Fruit fly (Drosophila melanogaster): ENCODE measurements around the gene Mur89F.

The Mur89F gene

dm6 chr3R:17236936-17237335 lies 35.0 kb upstream of the Mur89F start (continued):
- TF ChIP-seq dmrt99B (tag; optimal IDR thresholded peaks at IDR 0.05) (peak; percentile 36), Dll (GFP tag; IDR thresholded peaks at IDR 0.05; ENCODE audit: partially characterized antibody) (no peak), CG11504 (tag; optimal IDR thresholded peaks at IDR 0.05) (peak; percentile 47), CG7839 (tag; optimal IDR thresholded peaks at IDR 0.05) (peak; percentile 26), bcd (GFP tag; optimal IDR thresholded peaks at IDR 0.05) (peak; percentile 0), CG12769 (tag; optimal IDR thresholded peaks at IDR 0.05) (peak; percentile 14), CoRest (tag; optimal IDR thresholded peaks at IDR 0.05) (peak; percentile 17), tap (tag; optimal IDR thresholded peaks at IDR 0.05) (no peak), tx (GFP tag; optimal IDR thresholded peaks at IDR 0.05) (no peak), unc-4 (GFP tag; IDR thresholded peaks at IDR 0.05; ENCODE audit: partially characterized antibody) (no peak), CG12219 (GFP tag; optimal IDR thresholded peaks at IDR 0.05) (no peak), lilli (GFP tag; optimal IDR thresholded peaks at IDR 0.05) (peak; percentile 16), CG10959 (GFP tag; IDR thresholded peaks at IDR 0.05) (no peak), BtbVII (GFP tag; optimal IDR thresholded peaks at IDR 0.05) (peak; percentile 3), Gug (GFP tag; IDR thresholded peaks at IDR 0.05) (no peak), CG7556 (GFP tag; optimal IDR thresholded peaks at IDR 0.05) (peak; percentile 7), otp (GFP tag; IDR thresholded peaks at IDR 0.05) (no peak), tll (GFP tag; optimal IDR thresholded peaks at IDR 0.05) (no peak), CG2120 (GFP tag; optimal IDR thresholded peaks at IDR 0.05) (peak; percentile 50)

- TF ChIP-seq slou (GFP tag; optimal IDR thresholded peaks at IDR 0.05) (no peak), Kr (GFP tag; optimal IDR thresholded peaks at IDR 0.05) (no peak), NfI (GFP tag; optimal IDR thresholded peaks at IDR 0.05) (peak; percentile 37), CG18011 (GFP tag; optimal IDR thresholded peaks at IDR 0.05) (no peak), br (optimal IDR thresholded peaks at IDR 0.05) (no peak), CG1792 (GFP tag; optimal IDR thresholded peaks at IDR 0.05) (no peak), H2.0 (GFP tag; IDR thresholded peaks at IDR 0.05) (peak; percentile 38; the same call in 1 of the 2 replicates), CG11695 (GFP tag; IDR thresholded peaks at IDR 0.05) (no peak), vnd (GFP tag; IDR thresholded peaks at IDR 0.05; ENCODE audit: partially characterized antibody) (no peak), Hr39 (optimal IDR thresholded peaks at IDR 0.05) (no peak), maf-S (GFP tag; optimal IDR thresholded peaks at IDR 0.05) (peak; percentile 35), CG13424 (tag; optimal IDR thresholded peaks at IDR 0.05) (no peak), Dbx (GFP tag; IDR thresholded peaks at IDR 0.05) (no peak), Aef1 (GFP tag; IDR thresholded peaks at IDR 0.05) (no peak), CG11696 (GFP tag; IDR thresholded peaks at IDR 0.05) (0 out of 2 replicates have a peak, but pooled peaks have one; percentile 38), Neu2 (GFP tag; optimal IDR thresholded peaks at IDR 0.05; ENCODE audit: borderline replicate concordance) (no peak), sna (GFP tag; IDR thresholded peaks at IDR 0.05; ENCODE audit: partially characterized antibody) (no peak), MESR4 (GFP tag; optimal IDR thresholded peaks at IDR 0.05) (no peak), ase (GFP tag; IDR thresholded peaks at IDR 0.05) (0 out of 3 replicates have a peak, but pooled peaks have one; percentile 43), CG7963 (GFP tag; IDR thresholded peaks at IDR 0.05; ENCODE audit: partially characterized antibody) (no peak), jigr1 (GFP tag; IDR thresholded peaks at IDR 0.05) (0 out of 3 replicates have a peak, but pooled peaks have one; percentile 50), CG12391 (tag; optimal IDR thresholded peaks at IDR 0.05) (no peak), Hand (GFP tag; optimal IDR thresholded peaks at IDR 0.05) (no peak), Mrtf (GFP tag; IDR thresholded peaks at IDR 0.05) (no peak), CG33557 (GFP tag; optimal IDR thresholded peaks at IDR 0.05) (no peak), nau (GFP tag; optimal IDR thresholded peaks at IDR 0.05) (no peak), Max (GFP tag; optimal IDR thresholded peaks at IDR 0.05) (no peak), CG10274 (GFP tag; optimal IDR thresholded peaks at IDR 0.05) (no peak), slp2 (GFP tag; optimal IDR thresholded peaks at IDR 0.05) (peak; percentile 23), chn (GFP tag; optimal IDR thresholded peaks at IDR 0.05) (peak; percentile 31), croc (GFP tag; conservative IDR thresholded peaks at IDR 0.05) (peak; percentile 29; the same call in 1 of the 3 replicates), Trl (optimal IDR thresholded peaks at IDR 0.05) (no peak), Trl (GFP tag; optimal IDR thresholded peaks at IDR 0.05) (no peak)
Measured at dm6 chr3R:17231579-17231978, 29.6 kb upstream of the Mur89F start.
